Worm (Caenorhabditis elegans) whole organism, L1 larva: ENCODE results near the gene F08D12.4.

Source experiments
- aly-2 ChIP-seq: fragments of 150-350 bp; optimal IDR thresholded peaks from 2 replicates; lab custom pipeline; 2014; ENCODE audit warnings: missing biosample characterization, missing genetic modification characterization
- ceh-82 ChIP-seq, 3 experiments: fragments of 150-350 bp in 1 of 3; sonication (generic microtip) in 2 of 3; optimal IDR thresholded peaks; 2 replicates each; lab custom pipeline; 2014 to 2017; ENCODE audit warnings: missing biosample characterization in 3 of 3, missing genetic modification characterization in 3 of 3
- ces-1 ChIP-seq: fragments of 150-350 bp; optimal IDR thresholded peaks from 2 replicates; lab custom pipeline; 2014; ENCODE audit warnings: missing biosample characterization, missing genetic modification reagents, missing genetic modification characterization
- fkh-10 ChIP-seq: sonication (generic microtip); optimal IDR thresholded peaks from 2 replicates; lab custom pipeline; 2017; ENCODE audit warnings: missing biosample characterization, missing genetic modification reagents, missing genetic modification characterization
- hpl-2 ChIP-seq: fragments of 150-350 bp; optimal IDR thresholded peaks from 2 replicates; lab custom pipeline; 2014; ENCODE audit warnings: missing biosample characterization, missing genetic modification reagents, missing genetic modification characterization
- nhr-12 ChIP-seq: sonication (generic microtip); optimal IDR thresholded peaks from 2 replicates; lab custom pipeline; 2017; ENCODE audit warnings: missing biosample characterization, missing genetic modification characterization
- nhr-237 ChIP-seq: fragments of 150-350 bp; optimal IDR thresholded peaks from 2 replicates; lab custom pipeline; 2014; ENCODE audit warnings: missing biosample characterization, missing genetic modification characterization
- unc-86 ChIP-seq: sonication (generic microtip); optimal IDR thresholded peaks from 2 replicates; lab custom pipeline; 2016; ENCODE audit warnings: missing genetic modification characterization, missing compliant biosample characterization

- TF ChIP-seq fkh-10 (GFP tag; lab: Kevin White, UChicago) (no peak), ces-1 (no peak), nhr-237 (tag; lab: Kevin White, UChicago) (no peak), hpl-2 (GFP tag; lab: Kevin White, UChicago) (no peak), ceh-82 (tag; optimal IDR thresholded peaks at IDR 0.05; lab: Kevin White, UChicago) (no peak), nhr-12 (no peak), unc-86 (tag; lab: Kevin White, UChicago) (no peak), aly-2 (no peak)
These were observed 41.0 kb upstream of the F08D12.4 start for ce11 chrII:2736938-2737337.
